Fruit fly (Drosophila melanogaster) whole organism: ENCODE measurements around the gene CG10336.

Source experiments
- CG8478 ChIP-seq: fragments of >200 bp; optimal IDR thresholded peaks from 2 replicates; lab custom pipeline; 2018; ENCODE audit warnings: inconsistent platforms
- Dll ChIP-seq: fragments of >200 bp; optimal IDR thresholded peaks from 2 replicates; lab custom pipeline; 2017
- EcR ChIP-seq, 2 experiments: fragments of >200 bp; optimal IDR thresholded peaks; 2 replicates each; lab custom pipeline; 2017; ENCODE audit warnings: missing biosample characterization in 2 of 2, missing genetic modification characterization in 2 of 2, missing genetic modification reagents in 2 of 2

dm6 chr2L:18698559-18699130 lies 9.3 kb downstream of the CG10336 start, which contains the start of gene CG10341:
- TF ChIP-seq EcR (GFP tag; optimal IDR thresholded peaks at IDR 0.05; lab: Kevin White, UChicago) (no peak), CG8478 (lab: Kevin White, UChicago) (no peak), Dll (no peak)
